Worm (Caenorhabditis elegans) whole organism, young adult: Measurements from ENCODE around the gene swt-1.

Experiments used
- F57C9.4 ChIP-seq: sonication (generic microtip); optimal IDR thresholded peaks from 2 replicates; lab custom pipeline; 2017; ENCODE audit warnings: mild to moderate bottlenecking, missing genetic modification characterization, missing compliant biosample characterization
- T26A5.8 ChIP-seq: sonication (generic microtip); optimal IDR thresholded peaks from 2 replicates; lab custom pipeline; 2016; ENCODE audit warnings: missing genetic modification characterization, missing compliant biosample characterization
- ZK185.1 ChIP-seq: sonication (generic microtip); optimal IDR thresholded peaks from 2 replicates; lab custom pipeline; 2016; ENCODE audit warnings: mild to moderate bottlenecking, missing genetic modification characterization, missing compliant biosample characterization; ENCODE audit not compliant: poor library complexity, severe bottlenecking
- ama-1 ChIP-seq, 3 experiments: fragments of 150-350 bp in 1 of 3; sonication (generic microtip) in 2 of 3; optimal IDR thresholded peaks; 2 replicates each; lab custom pipeline; 2014 to 2018; ENCODE audit warnings: missing biosample characterization in 2 of 3, missing genetic modification characterization in 2 of 3, missing genetic modification reagents in 2 of 3
- attf-6 ChIP-seq: fragments of 200-800 bp; sonication (Bioruptor generic); IDR thresholded peaks from 2 replicates; pipeline ENCODE4 v1.3.6; 2022; ENCODE audit warnings: missing genetic modification reagents, missing genetic modification characterization, missing compliant biosample characterization
- ceh-91 ChIP-seq: fragments of 200-800 bp; sonication (Bioruptor generic); IDR thresholded peaks from 2 replicates; pipeline ENCODE4 v1.3.6; 2022; ENCODE audit warnings: missing genetic modification reagents, missing genetic modification characterization, missing compliant biosample characterization
- dpff-1 ChIP-seq: sonication (generic microtip); optimal IDR thresholded peaks from 2 replicates; lab custom pipeline; 2017; ENCODE audit warnings: mild to moderate bottlenecking, missing genetic modification characterization, missing compliant biosample characterization
- gei-17 ChIP-seq: fragments of 200-800 bp; sonication (Bioruptor generic); optimal IDR thresholded peaks from 2 replicates; lab custom pipeline; 2018; ENCODE audit warnings: mild to moderate bottlenecking, missing genetic modification characterization, missing compliant biosample characterization
- lin-35 ChIP-seq, 3 experiments: fragments of 150-350 bp in 2 of 3; sonication (generic microtip) in 1 of 3; optimal IDR thresholded peaks; 2 replicates each; lab custom pipeline; 2014 to 2018; ENCODE audit warnings: missing biosample characterization in 3 of 3, missing genetic modification characterization in 3 of 3, missing genetic modification reagents in 3 of 3
- pha-4 ChIP-seq: fragments of 150-350 bp; sonication (generic microtip); optimal IDR thresholded peaks from 2 replicates; lab custom pipeline; 2014; ENCODE audit warnings: missing biosample characterization, missing genetic modification reagents, missing genetic modification characterization
- unc-130 ChIP-seq: sonication (generic microtip); optimal IDR thresholded peaks from 2 replicates; lab custom pipeline; 2016; ENCODE audit warnings: missing genetic modification reagents, missing genetic modification characterization, missing compliant biosample characterization
- unc-62 ChIP-seq: fragments of 150-350 bp; optimal IDR thresholded peaks from 2 replicates; lab custom pipeline; 2014; ENCODE audit warnings: missing biosample characterization, missing genetic modification reagents, missing genetic modification characterization

- TF ChIP-seq F57C9.4 (tag; lab: Kevin White, UChicago) (no peak), ZK185.1 (tag; lab: Kevin White, UChicago) (no peak), pha-4 (tag; lab: Kevin White, UChicago) (no peak), unc-62 (GFP tag; lab: Kevin White, UChicago) (no peak), attf-6 (GFP tag; lab: Robert Waterston, UW) (no peak), dpff-1 (no peak), ceh-91 (GFP tag; lab: Robert Waterston, UW) (no peak), unc-130 (GFP tag; lab: Kevin White, UChicago) (no peak), ama-1 (optimal IDR thresholded peaks at IDR 0.05; lab: Kevin White, UChicago) (no peak), ama-1 (GFP tag; optimal IDR thresholded peaks at IDR 0.05; lab: Kevin White, UChicago) (no peak), gei-17 (no peak), lin-35 (GFP tag; optimal IDR thresholded peaks at IDR 0.05; lab: Kevin White, UChicago) (no peak), T26A5.8 (tag; lab: Kevin White, UChicago) (no peak)
Measured at ce11 chrIV:266148-266547, 41.2 kb upstream of the swt-1 start, which contains the start of gene T21D12.12.
